Worm (Caenorhabditis elegans) whole organism, early embryonic: ENCODE measurements around the gene nono-1.

Source experiments
- B0310.2 ChIP-seq: sonication (generic microtip); optimal IDR thresholded peaks from 2 replicates; lab custom pipeline; 2016; ENCODE audit warnings: mild to moderate bottlenecking, missing genetic modification characterization, missing compliant biosample characterization
- F13C5.2 ChIP-seq: sonication (generic microtip); optimal IDR thresholded peaks from 2 replicates; lab custom pipeline; 2017; ENCODE audit warnings: mild to moderate bottlenecking, missing genetic modification characterization, inconsistent platforms, missing compliant biosample characterization
- aly-1 ChIP-seq: sonication (generic microtip); optimal IDR thresholded peaks from 2 replicates; lab custom pipeline; 2016; ENCODE audit warnings: missing genetic modification characterization, missing compliant biosample characterization
- ama-1 ChIP-seq: fragments of 150-350 bp; optimal IDR thresholded peaks from 2 replicates; lab custom pipeline; 2014
- ceh-13 ChIP-seq: fragments of 200-800 bp; sonication (Bioruptor generic); optimal IDR thresholded peaks from 2 replicates; lab custom pipeline; 2018; ENCODE audit warnings: mild to moderate bottlenecking, missing genetic modification characterization, missing compliant biosample characterization
- ceh-36 ChIP-seq: sonication (generic microtip); optimal IDR thresholded peaks from 2 replicates; lab custom pipeline; 2016; ENCODE audit warnings: missing genetic modification characterization, inconsistent platforms, missing compliant biosample characterization
- ets-7 ChIP-seq: sonication (generic microtip); optimal IDR thresholded peaks from 2 replicates; lab custom pipeline; 2016; ENCODE audit warnings: missing genotype, missing genetic modification characterization, missing compliant biosample characterization
- flt-1 ChIP-seq: fragments of 200-800 bp; sonication (Bioruptor generic); IDR thresholded peaks from 2 replicates; pipeline ENCODE4 v1.3.6; 2022; ENCODE audit warnings: missing genetic modification characterization, missing compliant biosample characterization
- hmbx-1 ChIP-seq: sonication (generic microtip); optimal IDR thresholded peaks from 2 replicates; lab custom pipeline; 2016; ENCODE audit warnings: mild to moderate bottlenecking, missing genetic modification characterization, missing compliant biosample characterization
- hmg-4 ChIP-seq: fragments of 200-800 bp; sonication (Bioruptor generic); optimal IDR thresholded peaks from 2 replicates; lab custom pipeline; 2018; ENCODE audit warnings: mild to moderate bottlenecking, missing genetic modification characterization, missing compliant biosample characterization
- hnd-1 ChIP-seq: sonication (generic microtip); optimal IDR thresholded peaks from 2 replicates; lab custom pipeline; 2016; ENCODE audit warnings: missing genetic modification characterization, missing compliant biosample characterization
- pes-1 ChIP-seq: fragments of 200-800 bp; sonication (Bioruptor generic); IDR thresholded peaks from 2 replicates; pipeline ENCODE4 v1.3.6; 2022; ENCODE audit warnings: missing genetic modification reagents, missing genetic modification characterization, missing compliant biosample characterization
- scrt-1 ChIP-seq: fragments of 200-800 bp; sonication (Bioruptor generic); IDR thresholded peaks from 2 replicates; pipeline ENCODE4 v1.3.6; 2022; ENCODE audit warnings: missing genetic modification characterization, missing compliant biosample characterization
- sea-1 ChIP-seq: fragments of 200-800 bp; sonication (Bioruptor generic); conservative IDR thresholded peaks from 2 replicates; pipeline ENCODE4 v1.3.6; 2022; ENCODE audit warnings: missing genetic modification characterization, missing compliant biosample characterization
- tbx-11 ChIP-seq: fragments of 200-800 bp; sonication (Bioruptor generic); IDR thresholded peaks from 2 replicates; pipeline ENCODE4 v1.3.6; 2022; ENCODE audit warnings: missing genetic modification characterization, missing compliant biosample characterization
- tbx-37 ChIP-seq: fragments of 200-800 bp; sonication (Bioruptor generic); conservative IDR thresholded peaks from 2 replicates; pipeline ENCODE4 v1.3.6; 2022; ENCODE audit warnings: missing genetic modification reagents, missing genetic modification characterization, missing compliant biosample characterization
- tra-4 ChIP-seq: sonication (generic microtip); optimal IDR thresholded peaks from 2 replicates; lab custom pipeline; 2017; ENCODE audit warnings: missing genetic modification characterization, missing compliant biosample characterization

Gene nono-1

ce11 chrIII:5942104-5942503 lies 15.9 kb downstream of the nono-1 start:
- no peak for TF ChIP-seq ceh-13 (GFP tag; lab: Kevin White, UChicago)
- TF ChIP-seq tbx-37 (GFP tag; lab: Robert Waterston, UW): no peak
- TF ChIP-seq tbx-11: no peak
- TF ChIP-seq hmbx-1: no peak
- no peak for TF ChIP-seq hnd-1 (tag; lab: Kevin White, UChicago)
- TF ChIP-seq aly-1 (tag; lab: Kevin White, UChicago): no peak
- TF ChIP-seq F13C5.2 (tag; lab: Kevin White, UChicago): no peak
- TF ChIP-seq scrt-1: no peak
- no peak for TF ChIP-seq sea-1 (GFP tag; lab: Robert Waterston, UW)
- TF ChIP-seq ets-7 (tag; lab: Kevin White, UChicago): no peak
- TF ChIP-seq ama-1 (lab: Kevin White, UChicago): no peak
- no peak for TF ChIP-seq pes-1 (GFP tag; lab: Robert Waterston, UW)
- no peak for TF ChIP-seq hmg-4
- TF ChIP-seq tra-4 (tag; lab: Kevin White, UChicago): no peak
- no peak for TF ChIP-seq B0310.2 (tag; lab: Kevin White, UChicago)
- no peak for TF ChIP-seq ceh-36 (tag; lab: Kevin White, UChicago)
- TF ChIP-seq flt-1 (GFP tag; lab: Robert Waterston, UW): no peak

ce11 chrIII:5940525-5940974 lies 17.5 kb downstream of the nono-1 start:
- TF ChIP-seq hmg-4 (no peak), tra-4 (tag; lab: Kevin White, UChicago) (no peak), tbx-37 (GFP tag; lab: Robert Waterston, UW) (no peak), tbx-11 (peak; percentile 5; the same call in 1 of the 2 replicates), scrt-1 (0 out of 2 replicates have a peak, but pooled peaks have one; percentile 8), flt-1 (GFP tag; lab: Robert Waterston, UW) (0 out of 2 replicates have a peak, but pooled peaks have one; percentile 30)

- no peak for TF ChIP-seq tbx-37 (GFP tag; lab: Robert Waterston, UW)
- no peak for TF ChIP-seq pes-1 (GFP tag; lab: Robert Waterston, UW)
- no peak for TF ChIP-seq sea-1 (GFP tag; lab: Robert Waterston, UW)
- TF ChIP-seq flt-1 (GFP tag; lab: Robert Waterston, UW): peak; percentile 31; the same call in 1 of the 2 replicates
Observed at ce11 chrIII:5939453-5940296, 18.4 kb downstream of the nono-1 start, which contains the start of gene ubq-1. ubq-1 (plus strand) TSS chrIII:5940254.

DNA sequence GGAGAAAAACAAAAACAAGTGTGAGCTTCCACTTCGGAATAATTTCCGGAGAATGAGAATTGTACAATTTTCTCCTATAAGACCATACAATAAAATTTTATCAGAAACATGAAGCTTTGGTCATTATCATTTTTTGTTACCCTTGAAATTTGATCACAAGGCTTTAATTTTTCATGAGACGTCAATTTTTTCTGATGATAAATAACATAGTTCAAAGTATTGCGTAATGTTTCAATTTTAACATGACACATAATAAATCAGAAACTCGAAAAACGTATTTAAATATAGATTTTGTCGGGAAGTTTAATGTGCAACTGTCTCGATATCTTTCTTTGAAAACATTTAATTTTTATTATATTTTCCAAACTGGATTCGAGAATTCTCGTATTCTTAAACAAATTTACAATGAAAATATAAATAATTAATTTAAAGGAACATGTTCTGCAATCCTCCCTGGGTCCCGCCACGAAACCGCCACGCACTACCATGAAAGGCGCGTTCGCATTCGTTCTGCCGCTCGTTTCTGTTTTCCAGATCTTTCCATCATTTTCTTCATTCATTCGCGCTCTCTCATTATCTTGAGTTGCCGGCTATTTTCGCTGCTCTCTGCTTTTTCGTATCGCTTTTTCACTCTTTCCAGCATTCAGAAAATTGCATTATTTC lies 19.1 kb downstream of the nono-1 start:
- TF ChIP-seq ceh-36 (tag; lab: Kevin White, UChicago) (no peak), hnd-1 (tag; lab: Kevin White, UChicago) (no peak), F13C5.2 (tag; lab: Kevin White, UChicago) (no peak), ceh-13 (GFP tag; lab: Kevin White, UChicago) (no peak), pes-1 (GFP tag; lab: Robert Waterston, UW) (no peak), ets-7 (tag; lab: Kevin White, UChicago) (no peak), tbx-37 (GFP tag; lab: Robert Waterston, UW) (no peak), flt-1 (GFP tag; lab: Robert Waterston, UW) (no peak), sea-1 (GFP tag; lab: Robert Waterston, UW) (no peak), hmbx-1 (no peak), tra-4 (tag; lab: Kevin White, UChicago) (no peak), scrt-1 (no peak), tbx-11 (no peak)

- no peak for TF ChIP-seq tra-4 (tag; lab: Kevin White, UChicago)
- TF ChIP-seq tbx-37 (GFP tag; lab: Robert Waterston, UW): no peak
- TF ChIP-seq ama-1 (lab: Kevin White, UChicago): no peak
- no peak for TF ChIP-seq flt-1 (GFP tag; lab: Robert Waterston, UW)
- TF ChIP-seq tbx-11: no peak
- no peak for TF ChIP-seq ceh-13 (GFP tag; lab: Kevin White, UChicago)
- no peak for TF ChIP-seq ceh-36 (tag; lab: Kevin White, UChicago)
- TF ChIP-seq ets-7 (tag; lab: Kevin White, UChicago): no peak
- TF ChIP-seq pes-1 (GFP tag; lab: Robert Waterston, UW): no peak
- TF ChIP-seq scrt-1: no peak
- no peak for TF ChIP-seq F13C5.2 (tag; lab: Kevin White, UChicago)
- TF ChIP-seq B0310.2 (tag; lab: Kevin White, UChicago): no peak
- no peak for TF ChIP-seq hmbx-1
- TF ChIP-seq aly-1 (tag; lab: Kevin White, UChicago): no peak
- no peak for TF ChIP-seq hnd-1 (tag; lab: Kevin White, UChicago)
- TF ChIP-seq hmg-4: no peak
- no peak for TF ChIP-seq sea-1 (GFP tag; lab: Robert Waterston, UW)
Observed at ce11 chrIII:5938013-5938412, 20.0 kb downstream of the nono-1 start.

DNA sequence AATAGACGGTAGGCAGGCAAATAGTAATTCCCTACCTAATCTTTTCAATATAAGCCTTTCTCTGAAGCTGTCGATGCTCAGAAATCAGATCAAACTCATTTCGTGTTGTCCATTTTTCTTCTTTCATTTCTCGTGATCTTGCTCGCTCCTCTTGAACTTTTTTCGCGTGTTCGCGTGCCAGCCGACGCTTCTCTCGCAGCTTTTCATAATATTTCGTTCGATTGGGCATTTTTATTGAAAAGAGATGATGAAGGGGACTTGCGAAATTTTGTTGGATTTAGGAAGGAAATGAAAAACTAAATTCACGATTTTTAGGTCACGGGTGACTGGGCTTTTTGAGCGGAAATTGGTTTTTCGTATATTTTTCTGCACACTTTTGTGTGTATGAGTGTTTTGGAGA lies 21.1 kb downstream of the nono-1 start, which contains the start of gene EGAP1.1:
TSS of gene EGAP1.1 (minus strand) at position 229 of the 400 bp plus-strand sequence.
- TF ChIP-seq pes-1 (GFP tag; lab: Robert Waterston, UW) (no peak), scrt-1 (no peak), hmbx-1 (no peak), ets-7 (tag; lab: Kevin White, UChicago) (no peak), tbx-37 (GFP tag; lab: Robert Waterston, UW) (no peak), hmg-4 (no peak), aly-1 (tag; lab: Kevin White, UChicago) (no peak), B0310.2 (tag; lab: Kevin White, UChicago) (no peak), F13C5.2 (tag; lab: Kevin White, UChicago) (no peak), ama-1 (lab: Kevin White, UChicago) (no peak), tra-4 (tag; lab: Kevin White, UChicago) (no peak), ceh-36 (tag; lab: Kevin White, UChicago) (no peak), sea-1 (GFP tag; lab: Robert Waterston, UW) (no peak), ceh-13 (GFP tag; lab: Kevin White, UChicago) (no peak), tbx-11 (no peak), hnd-1 (tag; lab: Kevin White, UChicago) (no peak)
